Worm (Caenorhabditis elegans) whole organism, midembryonic: ENCODE data around the gene asp-12.

ENCODE experiments used
- cog-1 ChIP-seq: sonication (generic microtip); optimal IDR thresholded peaks from 2 replicates; lab custom pipeline; 2016; ENCODE audit warnings: missing genetic modification characterization, missing compliant biosample characterization
- med-1 ChIP-seq: sonication (generic microtip); optimal IDR thresholded peaks from 2 replicates; lab custom pipeline; 2017; ENCODE audit warnings: missing genetic modification characterization, mild to moderate bottlenecking, missing compliant biosample characterization, antibody characterized with exemption, missing genetic modification reagents; ENCODE audit not compliant: insufficient read depth
- tab-1 ChIP-seq: fragments of 200-800 bp; sonication (Bioruptor generic); IDR thresholded peaks from 2 replicates; pipeline ENCODE4 v1.3.6; 2022; ENCODE audit warnings: missing genetic modification characterization, missing compliant biosample characterization

ce11 chrV:8302522-8302921 is 33.5 kb downstream of the asp-12 start, which contains the start of gene sel-9:
- TF ChIP-seq tab-1 (no peak), cog-1 (tag; lab: Kevin White, UChicago) (no peak), med-1 (GFP tag; lab: Kevin White, UChicago) (no peak)
